Worm (Caenorhabditis elegans): ENCODE results near the gene nhr-28.

nhr-28 gene

DNA sequence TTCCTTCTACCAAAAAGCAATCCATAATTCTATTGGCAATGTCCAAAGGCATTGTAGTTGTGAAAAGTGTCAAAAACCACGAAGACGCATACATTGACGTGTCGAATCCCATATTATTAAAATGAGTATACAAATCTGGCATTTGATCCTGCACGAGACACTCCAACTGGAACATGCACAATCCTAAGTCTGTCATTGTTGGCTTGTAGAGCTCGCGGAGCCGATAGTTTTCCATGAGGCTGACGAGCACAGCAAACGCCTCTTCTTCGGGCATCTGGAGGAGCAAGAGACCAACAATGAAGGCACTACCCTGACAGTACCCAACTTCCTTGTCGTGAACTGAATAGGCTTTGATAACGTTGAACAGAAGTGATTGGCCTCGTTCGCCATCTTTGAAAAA lies 51.9 kb downstream of the nhr-28 start:
- no peak for TF ChIP-seq ceh-24 (tag; optimal IDR thresholded peaks at IDR 0.05)
- no peak for TF ChIP-seq ama-1 (optimal IDR thresholded peaks at IDR 0.05)

ce11 chrX:16409220-16409619 lies 54.4 kb downstream of the nhr-28 start:
- no peak for TF ChIP-seq zip-5 (tag; optimal IDR thresholded peaks at IDR 0.05)
- no peak for TF ChIP-seq C38D4.7 (GFP tag; optimal IDR thresholded peaks at IDR 0.05)
- TF ChIP-seq hlh-6 (tag; optimal IDR thresholded peaks at IDR 0.05) = no peak
- TF ChIP-seq sdc-2 (tag; optimal IDR thresholded peaks at IDR 0.05) = no peak
- no peak for TF ChIP-seq ceh-14 (tag; optimal IDR thresholded peaks at IDR 0.05)
- no peak for TF ChIP-seq T23F11.4 (GFP tag; optimal IDR thresholded peaks at IDR 0.05)
- TF ChIP-seq ceh-22 (tag; optimal IDR thresholded peaks at IDR 0.05) = no peak
- TF ChIP-seq elt-4 (tag; optimal IDR thresholded peaks at IDR 0.05) = no peak
